Fruit fly (Drosophila melanogaster) whole organism, embryonic: ENCODE results near the gene mgr.

Experiments
- Asciz ChIP-seq: fragments of 200-800 bp; sonication (Bioruptor generic); optimal IDR thresholded peaks from 2 replicates; lab custom pipeline; 2017; ENCODE audit warnings: missing biosample characterization, mild to moderate bottlenecking, missing genetic modification characterization, missing genetic modification reagents
- Atf3 ChIP-seq: fragments of 200-800 bp; sonication (Bioruptor generic); optimal IDR thresholded peaks from 3 replicates; lab custom pipeline; 2016; ENCODE audit warnings: missing biosample characterization, missing genetic modification characterization
- B-H1 ChIP-seq: fragments of 200-800 bp; sonication (Bioruptor generic); IDR thresholded peaks from 3 replicates; pipeline ENCODE4 v1.3.6; 2022; ENCODE audit warnings: missing biosample characterization, missing genetic modification characterization
- BtbVII ChIP-seq: fragments of 200-800 bp; sonication (Bioruptor generic); optimal IDR thresholded peaks from 3 replicates; lab custom pipeline; 2017; ENCODE audit warnings: missing biosample characterization, mild to moderate bottlenecking, missing genetic modification characterization
- CG10267 ChIP-seq: fragments of 200-800 bp; sonication (Bioruptor generic); optimal IDR thresholded peaks from 2 replicates; lab custom pipeline; 2018; ENCODE audit warnings: missing biosample characterization, mild to moderate bottlenecking, missing genetic modification characterization, moderate library complexity
- CG11560 ChIP-seq: fragments of 200-800 bp; sonication (Bioruptor generic); IDR thresholded peaks from 3 replicates; pipeline ENCODE4 v1.3.6; 2022; ENCODE audit warnings: missing biosample characterization, missing genetic modification characterization
- CG12236 ChIP-seq: fragments of 200-800 bp; sonication (Bioruptor generic); optimal IDR thresholded peaks from 2 replicates; lab custom pipeline; 2016; ENCODE audit warnings: missing biosample characterization, missing genetic modification characterization
- CG12391 ChIP-seq: fragments of 200-800 bp; sonication (Bioruptor generic); optimal IDR thresholded peaks from 3 replicates; lab custom pipeline; 2018; ENCODE audit warnings: missing biosample characterization, mild to moderate bottlenecking, missing genetic modification characterization, moderate library complexity
- CG16863 ChIP-seq: fragments of 200-800 bp; sonication (Bioruptor generic); optimal IDR thresholded peaks from 3 replicates; lab custom pipeline; 2016; ENCODE audit warnings: missing biosample characterization, missing genetic modification characterization
- CG17802 ChIP-seq: fragments of 200-800 bp; sonication (Bioruptor generic); optimal IDR thresholded peaks from 2 replicates; lab custom pipeline; 2018; ENCODE audit warnings: missing biosample characterization, mild to moderate bottlenecking, missing genetic modification characterization, moderate library complexity
- CG1792 ChIP-seq: fragments of 200-800 bp; sonication (Bioruptor generic); optimal IDR thresholded peaks from 2 replicates; lab custom pipeline; 2016; ENCODE audit warnings: missing biosample characterization, missing genetic modification characterization
- CG18262 ChIP-seq: fragments of 200-800 bp; optimal IDR thresholded peaks from 3 replicates; lab custom pipeline; 2019; ENCODE audit warnings: missing biosample characterization, mild to moderate bottlenecking, missing genetic modification characterization, moderate library complexity
- CG18764 ChIP-seq: fragments of 200-800 bp; sonication (Bioruptor generic); optimal IDR thresholded peaks from 3 replicates; lab custom pipeline; 2016; ENCODE audit warnings: missing biosample characterization, missing genetic modification characterization
- CG31365 ChIP-seq: fragments of 200-800 bp; sonication (Bioruptor generic); optimal IDR thresholded peaks from 2 replicates; lab custom pipeline; 2018; ENCODE audit warnings: missing biosample characterization, mild to moderate bottlenecking, missing genetic modification characterization
- CG3163 ChIP-seq: fragments of 200-800 bp; sonication (Bioruptor generic); optimal IDR thresholded peaks from 3 replicates; lab custom pipeline; 2016; ENCODE audit warnings: missing biosample characterization, missing genetic modification characterization
- CG32772 ChIP-seq: fragments of 200-800 bp; sonication (Bioruptor generic); IDR thresholded peaks from 2 replicates; pipeline ENCODE4 v1.3.6; 2022; ENCODE audit warnings: missing biosample characterization, missing genetic modification characterization
- CG6254 ChIP-seq: fragments of 200-800 bp; sonication (Bioruptor generic); optimal IDR thresholded peaks from 3 replicates; lab custom pipeline; 2017; ENCODE audit warnings: mild to moderate bottlenecking, missing biosample characterization, missing genetic modification reagents, missing genetic modification characterization
- CG7556 ChIP-seq: fragments of 200-800 bp; sonication (Bioruptor generic); optimal IDR thresholded peaks from 2 replicates; lab custom pipeline; 2017; ENCODE audit warnings: missing biosample characterization, mild to moderate bottlenecking, missing genetic modification characterization
- D19B ChIP-seq: fragments of 200-800 bp; sonication (Bioruptor generic); optimal IDR thresholded peaks from 2 replicates; lab custom pipeline; 2017; ENCODE audit warnings: missing biosample characterization, mild to moderate bottlenecking, missing genetic modification characterization
- Dbx ChIP-seq: fragments of 200-800 bp; sonication (Bioruptor generic); IDR thresholded peaks from 3 replicates; pipeline ENCODE4 v1.3.6; 2022; ENCODE audit warnings: missing biosample characterization, missing genetic modification characterization
- Doc2 ChIP-seq: fragments of 200-800 bp; sonication (Bioruptor generic); IDR thresholded peaks from 2 replicates; pipeline ENCODE4 v1.3.6; 2022; ENCODE audit warnings: missing biosample characterization, missing genetic modification characterization
- E2f2 ChIP-seq: fragments of 200-800 bp; sonication (Bioruptor generic); IDR thresholded peaks from 2 replicates; pipeline ENCODE4 v1.3.6; 2022; ENCODE audit warnings: missing biosample characterization, missing genetic modification characterization
- Eip74EF ChIP-seq, 2 experiments: fragments of 200-800 bp in 1 of 2; fragments of >200 bp in 1 of 2; sonication (Bioruptor generic) in 1 of 2; optimal IDR thresholded peaks; 2 replicates each; lab custom pipeline; 2017 to 2019; ENCODE audit warnings: missing biosample characterization in 2 of 2, missing genetic modification characterization in 2 of 2, mild to moderate bottlenecking in 1 of 2, moderate library complexity in 1 of 2
- HHEX ChIP-seq: fragments of 200-800 bp; sonication (Bioruptor generic); optimal IDR thresholded peaks from 3 replicates; lab custom pipeline; 2017; ENCODE audit warnings: missing biosample characterization, mild to moderate bottlenecking, missing genetic modification characterization, missing genetic modification reagents
- HLH3B ChIP-seq: fragments of 200-800 bp; sonication (Bioruptor generic); IDR thresholded peaks from 2 replicates; pipeline ENCODE4 v1.3.6; 2022; ENCODE audit warnings: missing biosample characterization, missing genetic modification characterization
- NFAT ChIP-seq: fragments of 200-800 bp; sonication (Bioruptor generic); IDR thresholded peaks from 2 replicates; pipeline ENCODE4 v1.3.6; 2022; ENCODE audit warnings: missing biosample characterization, missing genetic modification characterization
- Poxn ChIP-seq: fragments of 200-800 bp; sonication (Bioruptor generic); IDR thresholded peaks from 2 replicates; pipeline ENCODE4 v1.3.6; 2022; ENCODE audit warnings: missing biosample characterization, missing genetic modification characterization
- Sox102F ChIP-seq: fragments of 200-800 bp; sonication (Bioruptor generic); optimal IDR thresholded peaks from 2 replicates; lab custom pipeline; 2018; ENCODE audit warnings: missing biosample characterization, mild to moderate bottlenecking, missing genetic modification characterization, moderate library complexity
- Spps ChIP-seq: fragments of 200-800 bp; sonication (Bioruptor generic); optimal IDR thresholded peaks from 2 replicates; lab custom pipeline; 2018; ENCODE audit warnings: missing biosample characterization, mild to moderate bottlenecking, missing genetic modification characterization
- crc ChIP-seq: fragments of 200-800 bp; sonication (Bioruptor generic); optimal IDR thresholded peaks from 2 replicates; lab custom pipeline; 2016; ENCODE audit warnings: missing biosample characterization, missing genetic modification characterization
- disco-r ChIP-seq: fragments of 200-800 bp; sonication (Bioruptor generic); optimal IDR thresholded peaks from 2 replicates; lab custom pipeline; 2016; ENCODE audit warnings: missing biosample characterization, missing genetic modification characterization
- dpn ChIP-seq, 2 experiments: fragments of 200-800 bp; sonication (Bioruptor generic); optimal IDR thresholded peaks; 3 replicates each; lab custom pipeline; 2016; ENCODE audit warnings: missing biosample characterization in 2 of 2, missing genetic modification characterization in 2 of 2
- gfzf ChIP-seq: fragments of 200-800 bp; sonication (Bioruptor generic); optimal IDR thresholded peaks from 2 replicates; lab custom pipeline; 2016; ENCODE audit warnings: missing biosample characterization, mild to moderate bottlenecking, missing genetic modification characterization, moderate library complexity
- gsb ChIP-seq: fragments of 200-800 bp; sonication (Bioruptor generic); IDR thresholded peaks from 2 replicates; pipeline ENCODE4 v1.3.6; 2022; ENCODE audit warnings: missing biosample characterization, missing genetic modification characterization
- hkb ChIP-seq, 2 experiments: fragments of 200-800 bp in 1 of 2; fragments of >200 bp in 1 of 2; sonication (Bioruptor generic) in 1 of 2; IDR thresholded peaks in 1 of 2; optimal IDR thresholded peaks in 1 of 2; 2 replicates each; pipeline versions ENCODE4 v1.3.6 to Lab custom; 2017 to 2022; ENCODE audit warnings: missing biosample characterization in 1 of 2, missing genetic modification characterization in 1 of 2
- kni ChIP-seq: fragments of 200-800 bp; sonication (Bioruptor generic); optimal IDR thresholded peaks from 3 replicates; lab custom pipeline; 2017; ENCODE audit warnings: mild to moderate bottlenecking, missing biosample characterization, missing genetic modification reagents, missing genetic modification characterization
- nmo ChIP-seq: fragments of 200-800 bp; sonication (Bioruptor generic); optimal IDR thresholded peaks from 2 replicates; lab custom pipeline; 2018; ENCODE audit warnings: missing biosample characterization, mild to moderate bottlenecking, missing genetic modification characterization, moderate library complexity
- oc ChIP-seq: fragments of 200-800 bp; sonication (Bioruptor generic); optimal IDR thresholded peaks from 2 replicates; lab custom pipeline; 2018; ENCODE audit warnings: missing biosample characterization, mild to moderate bottlenecking, missing genetic modification characterization, moderate library complexity
- ranshi ChIP-seq: fragments of 200-800 bp; sonication (Bioruptor generic); IDR thresholded peaks from 2 replicates; pipeline ENCODE4 v1.3.6; 2022; ENCODE audit warnings: missing biosample characterization, missing genetic modification characterization
- sna ChIP-seq: fragments of 200-800 bp; sonication (Bioruptor generic); IDR thresholded peaks from 2 replicates; pipeline ENCODE4 v1.3.6; 2022; ENCODE audit warnings: missing biosample characterization, missing genetic modification characterization; ENCODE audit not compliant: partially characterized antibody
- sug ChIP-seq: fragments of 200-800 bp; optimal IDR thresholded peaks from 2 replicates; lab custom pipeline; 2019; ENCODE audit warnings: missing biosample characterization, mild to moderate bottlenecking, missing genetic modification characterization, moderate library complexity
- tin ChIP-seq: fragments of 200-800 bp; sonication (Bioruptor generic); optimal IDR thresholded peaks from 3 replicates; lab custom pipeline; 2016; ENCODE audit warnings: missing biosample characterization, missing genetic modification characterization
- tna ChIP-seq: fragments of 200-800 bp; sonication (Bioruptor generic); IDR thresholded peaks from 2 replicates; pipeline ENCODE4 v1.3.6; 2022; ENCODE audit warnings: missing biosample characterization, missing genetic modification characterization; ENCODE audit not compliant: partially characterized antibody
- unc-4 ChIP-seq: fragments of 200-800 bp; sonication (Bioruptor generic); IDR thresholded peaks from 2 replicates; pipeline ENCODE4 v1.3.6; 2022; ENCODE audit warnings: missing biosample characterization, missing genetic modification characterization; ENCODE audit not compliant: partially characterized antibody
- wdn ChIP-seq: fragments of 200-800 bp; sonication (Bioruptor generic); IDR thresholded peaks from 2 replicates; pipeline ENCODE4 v1.3.6; 2022; ENCODE audit warnings: missing biosample characterization, missing genetic modification characterization
- zen ChIP-seq: fragments of 200-800 bp; sonication (Bioruptor generic); optimal IDR thresholded peaks from 3 replicates; lab custom pipeline; 2018; ENCODE audit warnings: missing biosample characterization, mild to moderate bottlenecking, missing genetic modification characterization, moderate library complexity
- zfh1 ChIP-seq: fragments of 200-800 bp; sonication (Bioruptor generic); IDR thresholded peaks from 3 replicates; pipeline ENCODE4 v1.3.6; 2022; ENCODE audit warnings: missing biosample characterization, missing genetic modification characterization

The mgr gene

dm6 chr3R:11375142-11375541 lies 34.5 kb downstream of the mgr start:
- TF ChIP-seq CG11560 (tag; lab: Robert Waterston, UW) (no peak), disco-r (GFP tag; lab: Kevin White, UChicago) (no peak), CG18764 (GFP tag; lab: Kevin White, UChicago) (no peak), Poxn (GFP tag; lab: Robert Waterston, UW) (no peak), ranshi (GFP tag; lab: Robert Waterston, UW) (no peak), zfh1 (GFP tag; lab: Robert Waterston, UW) (no peak), oc (tag; lab: Kevin White, UChicago) (no peak), crc (GFP tag; lab: Kevin White, UChicago) (no peak), CG31365 (tag; lab: Kevin White, UChicago) (no peak), zen (no peak), tin (GFP tag; lab: Kevin White, UChicago) (no peak), CG7556 (GFP tag; lab: Kevin White, UChicago) (no peak), sug (tag; lab: Kevin White, UChicago) (no peak), Spps (tag; lab: Kevin White, UChicago) (no peak), CG17802 (tag; lab: Kevin White, UChicago) (no peak)

DNA sequence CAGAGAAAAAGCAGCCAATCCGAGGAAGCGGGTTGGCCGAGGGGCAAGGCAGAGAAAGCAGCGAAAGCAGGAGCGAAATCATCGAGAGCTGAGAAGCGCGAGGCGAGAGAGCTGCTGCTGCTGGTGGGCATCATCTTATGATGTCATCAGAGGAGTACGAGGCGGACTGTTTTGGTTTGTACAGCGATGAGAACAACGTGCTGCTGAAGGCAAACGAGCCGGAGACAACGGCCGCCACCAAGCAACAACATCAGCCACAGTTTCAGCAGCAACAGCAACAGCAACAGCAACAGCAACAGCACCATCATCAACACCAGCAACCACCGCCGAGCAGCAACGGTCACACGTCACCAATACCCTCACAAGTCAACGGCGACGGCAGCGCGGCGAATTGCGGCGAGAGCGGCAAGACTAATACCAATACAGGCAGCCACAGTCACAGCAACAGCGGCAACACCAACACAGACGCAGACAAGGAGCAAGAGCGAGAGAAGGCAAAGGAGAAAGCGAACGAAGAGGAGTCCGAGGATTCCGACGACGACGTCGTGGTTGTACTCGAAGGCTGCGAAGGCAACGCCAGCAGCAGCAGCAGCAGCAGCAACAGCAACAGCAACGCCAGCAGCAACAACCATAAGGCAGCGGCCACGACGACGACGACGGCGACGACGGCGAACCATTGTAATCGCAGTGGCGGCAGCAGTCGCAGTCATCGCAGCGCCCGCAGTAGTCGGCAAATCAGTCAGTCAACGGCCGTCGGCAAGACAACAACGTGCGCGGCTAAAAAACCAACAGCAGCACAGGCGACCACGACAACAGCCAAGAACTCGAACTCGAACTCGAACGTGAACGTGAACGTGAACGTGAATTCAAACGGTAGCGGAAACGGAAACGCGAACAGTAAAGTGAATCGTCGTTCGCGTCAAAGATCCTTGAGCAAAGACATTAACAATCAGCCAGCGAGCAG lies 37.3 kb downstream of the mgr start:
- TF ChIP-seq hkb (optimal IDR thresholded peaks at IDR 0.05; lab: Kevin White, UChicago) (no peak), hkb (GFP tag; IDR thresholded peaks at IDR 0.05; lab: Robert Waterston, UW) (no peak), HLH3B (peak; percentile 26; the same call in 1 of the 2 replicates), wdn (GFP tag; lab: Robert Waterston, UW) (no peak), HHEX (GFP tag; lab: Kevin White, UChicago) (peak; percentile 29), CG32772 (GFP tag; lab: Robert Waterston, UW) (no peak), CG6254 (GFP tag; lab: Kevin White, UChicago) (no peak), sna (GFP tag; lab: Robert Waterston, UW) (peak; percentile 34; the same call in 1 of the 2 replicates), D19B (GFP tag; lab: Kevin White, UChicago) (no peak), unc-4 (GFP tag; lab: Robert Waterston, UW) (0 out of 2 replicates have a peak, but pooled peaks have one; percentile 19), Dbx (no peak), E2f2 (GFP tag; lab: Robert Waterston, UW) (peak; percentile 16; the same call in 1 of the 2 replicates), Asciz (no peak), BtbVII (GFP tag; lab: Kevin White, UChicago) (no peak), kni (GFP tag; lab: Kevin White, UChicago) (no peak), B-H1 (GFP tag; lab: Robert Waterston, UW) (no peak), nmo (peak; percentile 14), CG18262 (tag; lab: Kevin White, UChicago) (no peak), tna (GFP tag; lab: Robert Waterston, UW) (no peak), CG3163 (GFP tag; lab: Kevin White, UChicago) (peak; percentile 65), dpn (GFP tag; optimal IDR thresholded peaks at IDR 0.05; lab: Kevin White, UChicago) (peak in 1 of 2 experiments; percentile 27), Atf3 (peak; percentile 16), NFAT (no peak), gfzf (no peak), CG12391 (tag; lab: Kevin White, UChicago) (peak; percentile 12), gsb (no peak), CG10267 (tag; lab: Kevin White, UChicago) (peak; percentile 14), Eip74EF (GFP tag; optimal IDR thresholded peaks at IDR 0.05; lab: Kevin White, UChicago) (no peak), Doc2 (GFP tag; lab: Robert Waterston, UW) (no peak), CG12236 (GFP tag; lab: Kevin White, UChicago) (no peak), CG16863 (GFP tag; lab: Kevin White, UChicago) (peak; percentile 13), CG1792 (no peak), Sox102F (GFP tag; lab: Kevin White, UChicago) (no peak)
